Fruit fly (Drosophila melanogaster) whole organism, pupa: ENCODE measurements around the gene Srp19.

Source experiments
- CG12605 ChIP-seq: fragments of 200-800 bp; sonication (Bioruptor generic); IDR thresholded peaks from 2 replicates; pipeline ENCODE4 v1.3.6; 2022; ENCODE audit warnings: missing biosample characterization, missing genetic modification characterization
- CG15710 ChIP-seq: fragments of 200-800 bp; sonication (Bioruptor generic); optimal IDR thresholded peaks from 2 replicates; lab custom pipeline; 2018; ENCODE audit warnings: missing biosample characterization, mild to moderate bottlenecking, missing genetic modification characterization, moderate library complexity
- CG32121 ChIP-seq: fragments of 200-800 bp; sonication (Bioruptor generic); IDR thresholded peaks from 2 replicates; pipeline ENCODE4 v1.3.6; 2022; ENCODE audit warnings: missing biosample characterization, missing genetic modification characterization
- CG34367 ChIP-seq: fragments of 200-800 bp; sonication (Bioruptor generic); optimal IDR thresholded peaks from 2 replicates; lab custom pipeline; 2018; ENCODE audit warnings: missing biosample characterization, mild to moderate bottlenecking, missing genetic modification characterization
- D1 ChIP-seq: fragments of 200-800 bp; sonication (Bioruptor generic); optimal IDR thresholded peaks from 2 replicates; lab custom pipeline; 2018; ENCODE audit warnings: missing biosample characterization, mild to moderate bottlenecking, missing genetic modification characterization, moderate library complexity
- EcR ChIP-seq: fragments of 200-800 bp; sonication (Bioruptor generic); optimal IDR thresholded peaks from 3 replicates; lab custom pipeline; 2019; ENCODE audit warnings: missing biosample characterization, missing genetic modification characterization, mild to moderate bottlenecking, moderate library complexity, missing genetic modification reagents
- Ets98B ChIP-seq: fragments of 200-800 bp; sonication (Bioruptor generic); IDR thresholded peaks from 2 replicates; pipeline ENCODE4 v1.3.6; 2022; ENCODE audit warnings: missing biosample characterization, missing genetic modification characterization

- TF ChIP-seq D1 (tag; lab: Kevin White, UChicago) (no peak), CG32121 (GFP tag; lab: Robert Waterston, UW) (no peak), CG34367 (tag; lab: Kevin White, UChicago) (no peak), Ets98B (GFP tag; lab: Robert Waterston, UW) (no peak), CG15710 (tag; lab: Kevin White, UChicago) (no peak), EcR (GFP tag; lab: Kevin White, UChicago) (no peak), CG12605 (GFP tag; lab: Robert Waterston, UW) (no peak)
These were observed 42.6 kb upstream of the Srp19 start, which contains the start of gene CG8563 for dm6 chr3L:7390442-7390841.
